Fruit fly (Drosophila melanogaster): ENCODE data around the gene CG8560.

Gene CG8560

DNA sequence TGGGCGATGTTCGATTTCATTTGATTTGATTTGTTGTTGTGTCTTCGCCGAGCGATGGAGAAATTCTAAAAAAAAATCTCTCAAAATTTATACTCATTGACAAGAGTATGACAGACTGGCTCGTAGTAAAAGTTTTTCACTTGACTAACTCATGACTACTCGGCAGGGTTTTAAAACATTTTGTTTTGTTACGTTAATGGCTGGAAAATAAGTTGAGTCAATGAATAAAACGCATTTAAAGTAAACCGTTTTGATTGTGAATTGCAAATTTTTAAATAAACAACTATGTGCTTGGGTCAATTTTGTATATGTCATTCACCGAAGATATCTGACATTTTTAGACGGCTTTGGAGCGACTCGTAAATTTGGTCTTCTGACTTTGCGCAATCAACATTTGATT, at the start of gene CG8560:
Gene CG8560 (minus strand): TSS at position 101 of the 400 bp plus-strand sequence.
- TF ChIP-seq Rel (GFP tag; optimal IDR thresholded peaks at IDR 0.05) (no peak), Rel (tag; optimal IDR thresholded peaks at IDR 0.05) (no peak), Abd-B (GFP tag; optimal IDR thresholded peaks at IDR 0.05) (no peak), sv (GFP tag; optimal IDR thresholded peaks at IDR 0.05) (no peak), dsf (GFP tag; optimal IDR thresholded peaks at IDR 0.05; ENCODE audit: borderline replicate concordance) (no peak), h (GFP tag; optimal IDR thresholded peaks at IDR 0.05) (no peak)

DNA sequence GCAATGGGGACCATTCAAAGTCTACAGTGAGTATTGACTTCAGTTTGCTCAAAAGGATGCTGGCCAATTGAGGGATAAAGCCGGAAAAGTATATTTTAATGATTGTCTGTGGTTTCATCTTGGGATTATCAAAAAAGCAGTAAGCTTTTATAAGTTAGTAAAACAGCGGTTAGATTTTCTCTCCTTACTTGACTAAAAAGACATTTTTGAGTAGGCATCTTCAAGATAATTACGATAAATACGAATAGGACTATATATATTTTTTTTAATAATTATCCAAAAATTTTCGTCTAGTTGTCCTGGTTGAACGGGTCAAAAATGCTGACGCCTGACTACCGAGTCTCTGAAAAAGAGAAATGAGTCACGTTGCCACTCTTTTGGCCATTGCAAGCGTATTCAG, 46.6 kb upstream of the CG8560 start, which contains the start of gene CG33278:
Gene CG33278 (plus strand): TSS at position 301 of the 400 bp plus-strand sequence.
- TF ChIP-seq HLH106 (tag; optimal IDR thresholded peaks at IDR 0.05) (no peak), foxo (GFP tag; optimal IDR thresholded peaks at IDR 0.05) (no peak), Hr78 (GFP tag; optimal IDR thresholded peaks at IDR 0.05) (no peak), dl (GFP tag; optimal IDR thresholded peaks at IDR 0.05; ENCODE audit: insufficient read depth in 1 of 2, partially characterized antibody in 2 of 2) (no peak), CrebA (GFP tag; optimal IDR thresholded peaks at IDR 0.05; ENCODE audit: borderline replicate concordance) (no peak), rgr (GFP tag; optimal IDR thresholded peaks at IDR 0.05) (no peak), CG32264 (GFP tag; optimal IDR thresholded peaks at IDR 0.05) (no peak), tai (GFP tag; optimal IDR thresholded peaks at IDR 0.05) (no peak), h (GFP tag; optimal IDR thresholded peaks at IDR 0.05) (no peak), ey (GFP tag; optimal IDR thresholded peaks at IDR 0.05) (no peak), Sp1 (GFP tag; optimal IDR thresholded peaks at IDR 0.05) (no peak), dsf (GFP tag; optimal IDR thresholded peaks at IDR 0.05; ENCODE audit: borderline replicate concordance) (no peak), sv (GFP tag; optimal IDR thresholded peaks at IDR 0.05) (no peak), Hr83 (GFP tag; optimal IDR thresholded peaks at IDR 0.05; ENCODE audit: poor library complexity, severe bottlenecking) (no peak), pan (optimal IDR thresholded peaks at IDR 0.05) (no peak), Hnf4 (GFP tag; optimal IDR thresholded peaks at IDR 0.05) (no peak), woc (GFP tag; optimal IDR thresholded peaks at IDR 0.05) (no peak), usp (GFP tag; optimal IDR thresholded peaks at IDR 0.05) (no peak), GATAd (GFP tag; optimal IDR thresholded peaks at IDR 0.05) (no peak), jim (GFP tag; optimal IDR thresholded peaks at IDR 0.05) (no peak)

dm6 chr3L:7449097-7449496, 45.1 kb upstream of the CG8560 start:
- TF ChIP-seq h (GFP tag; optimal IDR thresholded peaks at IDR 0.05): no peak
- no peak for TF ChIP-seq OdsH (GFP tag; optimal IDR thresholded peaks at IDR 0.05)
- no peak for TF ChIP-seq foxo (GFP tag; optimal IDR thresholded peaks at IDR 0.05)
- TF ChIP-seq Jra (GFP tag; optimal IDR thresholded peaks at IDR 0.05): no peak
- TF ChIP-seq HLH106 (tag; optimal IDR thresholded peaks at IDR 0.05): no peak
- TF ChIP-seq br (GFP tag; optimal IDR thresholded peaks at IDR 0.05): no peak
- no peak for TF ChIP-seq Rel (GFP tag; optimal IDR thresholded peaks at IDR 0.05)
- TF ChIP-seq Rel (tag; optimal IDR thresholded peaks at IDR 0.05): no peak
- TF ChIP-seq CG32264 (GFP tag; optimal IDR thresholded peaks at IDR 0.05): no peak
- no peak for TF ChIP-seq pan (optimal IDR thresholded peaks at IDR 0.05)
- TF ChIP-seq fru (GFP tag; optimal IDR thresholded peaks at IDR 0.05): no peak

DNA sequence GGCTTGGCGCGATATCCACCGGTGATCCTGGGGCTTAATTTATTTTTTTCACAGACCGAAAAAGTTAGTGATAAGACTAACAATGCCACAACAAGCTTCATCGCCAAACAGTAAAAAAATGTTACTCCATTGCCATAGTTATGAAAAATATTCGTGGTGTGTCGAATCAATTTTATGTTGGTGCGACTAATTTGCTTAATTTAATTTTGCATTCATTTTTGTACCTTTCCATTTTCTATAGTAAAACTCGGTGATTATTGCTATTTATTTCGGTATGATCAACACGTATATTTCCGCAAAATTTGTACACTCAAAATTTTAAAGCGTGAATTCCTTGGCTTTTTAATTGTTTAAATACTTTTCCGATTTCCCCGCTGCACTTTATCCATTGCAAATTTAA, 36.7 kb upstream of the CG8560 start, which contains the start of gene sphinx2:
Gene sphinx2 (minus strand): TSS at position 101 of the 400 bp plus-strand sequence.
- TF ChIP-seq HLH106 (tag; optimal IDR thresholded peaks at IDR 0.05) (no peak), jim (GFP tag; optimal IDR thresholded peaks at IDR 0.05) (no peak), dmrt93B (GFP tag; optimal IDR thresholded peaks at IDR 0.05) (no peak), pan (optimal IDR thresholded peaks at IDR 0.05) (no peak), sv (GFP tag; optimal IDR thresholded peaks at IDR 0.05) (no peak), usp (GFP tag; optimal IDR thresholded peaks at IDR 0.05) (no peak), br (GFP tag; optimal IDR thresholded peaks at IDR 0.05) (no peak), Vsx2 (GFP tag; optimal IDR thresholded peaks at IDR 0.05; ENCODE audit: partially characterized antibody) (no peak), CG32264 (GFP tag; optimal IDR thresholded peaks at IDR 0.05) (no peak), Dfd (GFP tag; optimal IDR thresholded peaks at IDR 0.05) (no peak), h (GFP tag; optimal IDR thresholded peaks at IDR 0.05) (no peak), Myc (optimal IDR thresholded peaks at IDR 0.05) (no peak), CrebA (GFP tag; optimal IDR thresholded peaks at IDR 0.05; ENCODE audit: borderline replicate concordance) (no peak)

dm6 chr3L:7439305-7439704, 35.3 kb upstream of the CG8560 start, which contains the start of gene sphinx1:
TSS of gene sphinx1 (minus strand) at chr3L:7439405.
- TF ChIP-seq Mio (GFP tag; optimal IDR thresholded peaks at IDR 0.05) (no peak), Hnf4 (GFP tag; optimal IDR thresholded peaks at IDR 0.05) (no peak), br (GFP tag; optimal IDR thresholded peaks at IDR 0.05) (no peak)
